Worm (Caenorhabditis elegans): ENCODE measurements around the gene oac-55.

Gene oac-55

ce11 chrV:3760839-3761238 lies at the start of gene oac-55:
TSS of gene oac-55 (plus strand) at chrV:3761139.
- no peak for TF ChIP-seq blmp-1 (tag; optimal IDR thresholded peaks at IDR 0.05)
- TF ChIP-seq drap-1 (GFP tag; optimal IDR thresholded peaks at IDR 0.05) = no peak
- no peak for TF ChIP-seq zip-8 (tag; optimal IDR thresholded peaks at IDR 0.05)
- no peak for TF ChIP-seq elt-3 (tag; optimal IDR thresholded peaks at IDR 0.05)
- TF ChIP-seq M03D4.4 (tag; optimal IDR thresholded peaks at IDR 0.05) = no peak
- TF ChIP-seq elt-1 (tag; optimal IDR thresholded peaks at IDR 0.05; ENCODE audit: borderline replicate concordance, insufficient read depth) = no peak
- no peak for TF ChIP-seq nhr-237 (tag; optimal IDR thresholded peaks at IDR 0.05)
- no peak for TF ChIP-seq mab-5 (tag; optimal IDR thresholded peaks at IDR 0.05)
- TF ChIP-seq flh-1 (GFP tag; optimal IDR thresholded peaks at IDR 0.05) = no peak
- TF ChIP-seq hlh-1 (tag; optimal IDR thresholded peaks at IDR 0.05) = no peak
- no peak for TF ChIP-seq sptf-1 (tag; optimal IDR thresholded peaks at IDR 0.05)
- no peak for TF ChIP-seq ham-2 (GFP tag; optimal IDR thresholded peaks at IDR 0.05)
- TF ChIP-seq ces-1 (GFP tag; optimal IDR thresholded peaks at IDR 0.05) = no peak
- no peak for TF ChIP-seq ceh-39 (tag; optimal IDR thresholded peaks at IDR 0.05)
- no peak for TF ChIP-seq pha-4 (tag; optimal IDR thresholded peaks at IDR 0.05)
- TF ChIP-seq unc-39 (tag; optimal IDR thresholded peaks at IDR 0.05) = no peak

ce11 chrV:3711544-3711943 lies 49.4 kb upstream of the oac-55 start:
- no peak for TF ChIP-seq nhr-12 (tag; optimal IDR thresholded peaks at IDR 0.05)
- no peak for TF ChIP-seq ham-2 (GFP tag; optimal IDR thresholded peaks at IDR 0.05)
- no peak for TF ChIP-seq elt-3 (tag; optimal IDR thresholded peaks at IDR 0.05)
- no peak for TF ChIP-seq unc-120 (tag; optimal IDR thresholded peaks at IDR 0.05; ENCODE audit: poor library complexity, severe bottlenecking)
- TF ChIP-seq lsy-2 (tag; optimal IDR thresholded peaks at IDR 0.05) = no peak
- no peak for TF ChIP-seq mep-1 (tag; optimal IDR thresholded peaks at IDR 0.05)
- TF ChIP-seq lin-13 (tag; optimal IDR thresholded peaks at IDR 0.05) = no peak
- no peak for TF ChIP-seq ceh-43 (GFP tag; optimal IDR thresholded peaks at IDR 0.05)
- no peak for TF ChIP-seq nhr-76 (tag; optimal IDR thresholded peaks at IDR 0.05)
- no peak for TF ChIP-seq hlh-1 (tag; optimal IDR thresholded peaks at IDR 0.05)
- TF ChIP-seq nhr-28 (tag; optimal IDR thresholded peaks at IDR 0.05) = no peak
- no peak for TF ChIP-seq snpc-4 (tag; optimal IDR thresholded peaks at IDR 0.05)
- TF ChIP-seq unc-39 (tag; optimal IDR thresholded peaks at IDR 0.05) = no peak
- TF ChIP-seq mls-2 (tag; optimal IDR thresholded peaks at IDR 0.05) = no peak
- TF ChIP-seq elt-1 (tag; optimal IDR thresholded peaks at IDR 0.05; ENCODE audit: borderline replicate concordance, insufficient read depth) = no peak
- no peak for TF ChIP-seq cnd-1 (tag; optimal IDR thresholded peaks at IDR 0.05)
- TF ChIP-seq blmp-1 (tag; optimal IDR thresholded peaks at IDR 0.05) = no peak
- TF ChIP-seq nhr-237 (tag; optimal IDR thresholded peaks at IDR 0.05) = no peak
- TF ChIP-seq sem-2 (GFP tag; optimal IDR thresholded peaks at IDR 0.05) = no peak

DNA sequence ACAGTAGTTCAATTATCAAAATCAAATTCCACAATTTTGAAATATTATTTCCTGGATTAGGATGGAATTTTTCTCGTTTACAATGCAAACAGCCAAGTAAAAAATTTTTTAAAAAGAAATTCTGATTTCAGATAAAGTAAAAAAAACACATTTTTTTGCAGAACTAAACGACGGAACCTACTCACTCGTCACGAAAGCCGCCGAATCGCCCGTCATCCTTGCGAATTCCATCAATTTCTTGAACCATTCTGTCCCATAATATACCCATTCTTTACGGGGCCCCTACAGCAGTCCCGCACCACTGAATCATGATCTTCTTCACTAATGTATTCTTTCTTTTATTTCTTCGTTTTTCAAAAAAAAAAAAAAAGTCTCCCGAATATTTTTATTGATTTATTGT lies 48.7 kb upstream of the oac-55 start:
- TF ChIP-seq zip-8 (tag; optimal IDR thresholded peaks at IDR 0.05) (no peak), blmp-1 (tag; optimal IDR thresholded peaks at IDR 0.05) (no peak), sptf-1 (tag; optimal IDR thresholded peaks at IDR 0.05) (no peak), mls-2 (tag; optimal IDR thresholded peaks at IDR 0.05) (no peak), sem-2 (GFP tag; optimal IDR thresholded peaks at IDR 0.05) (no peak), ceh-83 (GFP tag; optimal IDR thresholded peaks at IDR 0.05) (no peak), lsy-2 (tag; optimal IDR thresholded peaks at IDR 0.05) (no peak), M03D4.4 (tag; optimal IDR thresholded peaks at IDR 0.05) (no peak), bed-3 (GFP tag; optimal IDR thresholded peaks at IDR 0.05) (no peak), ces-1 (GFP tag; optimal IDR thresholded peaks at IDR 0.05) (no peak), hlh-1 (tag; optimal IDR thresholded peaks at IDR 0.05) (no peak), ham-2 (GFP tag; optimal IDR thresholded peaks at IDR 0.05) (no peak), pha-4 (tag; optimal IDR thresholded peaks at IDR 0.05) (no peak), unc-39 (tag; optimal IDR thresholded peaks at IDR 0.05) (no peak), elt-1 (tag; optimal IDR thresholded peaks at IDR 0.05; ENCODE audit: borderline replicate concordance, insufficient read depth) (no peak), ceh-39 (tag; optimal IDR thresholded peaks at IDR 0.05) (no peak), nhr-76 (tag; optimal IDR thresholded peaks at IDR 0.05) (no peak), ceh-43 (GFP tag; optimal IDR thresholded peaks at IDR 0.05) (no peak), unc-120 (tag; optimal IDR thresholded peaks at IDR 0.05; ENCODE audit: poor library complexity, severe bottlenecking) (no peak)

- TF ChIP-seq ceh-43 (GFP tag; optimal IDR thresholded peaks at IDR 0.05) (no peak), flh-1 (GFP tag; optimal IDR thresholded peaks at IDR 0.05) (no peak), unc-120 (tag; optimal IDR thresholded peaks at IDR 0.05; ENCODE audit: poor library complexity, severe bottlenecking) (no peak), drap-1 (GFP tag; optimal IDR thresholded peaks at IDR 0.05) (no peak), lin-32 (GFP tag; optimal IDR thresholded peaks at IDR 0.05) (no peak), ceh-83 (GFP tag; optimal IDR thresholded peaks at IDR 0.05) (no peak), lsy-2 (tag; optimal IDR thresholded peaks at IDR 0.05) (no peak), ztf-11 (tag; optimal IDR thresholded peaks at IDR 0.05) (no peak), mep-1 (tag; optimal IDR thresholded peaks at IDR 0.05) (no peak), blmp-1 (tag; optimal IDR thresholded peaks at IDR 0.05) (no peak), ces-1 (GFP tag; optimal IDR thresholded peaks at IDR 0.05) (no peak), cnd-1 (tag; optimal IDR thresholded peaks at IDR 0.05) (no peak), nhr-237 (tag; optimal IDR thresholded peaks at IDR 0.05) (no peak), ceh-39 (tag; optimal IDR thresholded peaks at IDR 0.05) (no peak), tbx-8 (GFP tag; optimal IDR thresholded peaks at IDR 0.05) (no peak), mls-2 (tag; optimal IDR thresholded peaks at IDR 0.05) (no peak)
Measured at ce11 chrV:3712955-3713354, 48.0 kb upstream of the oac-55 start.

Measured in whole organism, mixed stage, embryonic.